Worm (Caenorhabditis elegans) whole organism, L3 larva: ENCODE data around the gene hlh-34.

Experiments
- R02D3.7 ChIP-seq: fragments of 150-350 bp; optimal IDR thresholded peaks from 2 replicates; lab custom pipeline; 2014; ENCODE audit warnings: missing biosample characterization, missing genetic modification characterization
- ama-1 ChIP-seq: fragments of 150-350 bp; optimal IDR thresholded peaks from 2 replicates; lab custom pipeline; 2018
- ceh-16 ChIP-seq: sonication (generic microtip); optimal IDR thresholded peaks from 2 replicates; lab custom pipeline; 2017; ENCODE audit warnings: missing biosample characterization, missing genetic modification characterization
- ceh-82 ChIP-seq: fragments of 150-350 bp; optimal IDR thresholded peaks from 2 replicates; lab custom pipeline; 2014; ENCODE audit warnings: missing biosample characterization, missing genetic modification characterization
- ceh-9 ChIP-seq: sonication (generic microtip); optimal IDR thresholded peaks from 2 replicates; lab custom pipeline; 2018; ENCODE audit warnings: missing biosample characterization, missing genetic modification characterization
- daf-12 ChIP-seq: fragments of 150-350 bp; optimal IDR thresholded peaks from 2 replicates; lab custom pipeline; 2014; ENCODE audit warnings: missing biosample characterization, missing genetic modification reagents, missing genetic modification characterization
- egl-5 ChIP-seq: fragments of 150-350 bp; optimal IDR thresholded peaks from 2 replicates; lab custom pipeline; 2017; ENCODE audit warnings: missing biosample characterization, missing genetic modification reagents, missing genetic modification characterization, inconsistent platforms
- elt-1 ChIP-seq: fragments of 150-350 bp; optimal IDR thresholded peaks from 2 replicates; lab custom pipeline; 2014; ENCODE audit warnings: missing biosample characterization, missing genetic modification characterization
- elt-3 ChIP-seq, 3 experiments: fragments of 150-350 bp in 1 of 3; sonication (generic microtip) in 2 of 3; optimal IDR thresholded peaks; 2 replicates in 2 of 3; 4 replicates in 1 of 3; lab custom pipeline; 2014 to 2017; ENCODE audit warnings: missing biosample characterization in 3 of 3, missing genetic modification characterization in 3 of 3
- eor-1 ChIP-seq, 2 experiments: fragments of 150-350 bp; optimal IDR thresholded peaks; 2 replicates each; lab custom pipeline; 2014 to 2018; ENCODE audit warnings: missing biosample characterization in 2 of 2, missing genetic modification characterization in 2 of 2
- fkh-10 ChIP-seq: sonication (generic microtip); optimal IDR thresholded peaks from 2 replicates; lab custom pipeline; 2017; ENCODE audit warnings: missing biosample characterization, missing genetic modification reagents, missing genetic modification characterization
- fkh-2 ChIP-seq: fragments of 150-350 bp; optimal IDR thresholded peaks from 2 replicates; lab custom pipeline; 2014; ENCODE audit warnings: missing biosample characterization, missing genetic modification reagents, missing genetic modification characterization
- hmg-11 ChIP-seq: sonication (generic microtip); optimal IDR thresholded peaks from 2 replicates; lab custom pipeline; 2016; ENCODE audit warnings: missing genetic modification characterization, missing compliant biosample characterization
- jun-1 ChIP-seq: fragments of 150-350 bp; optimal IDR thresholded peaks from 2 replicates; lab custom pipeline; 2014; ENCODE audit warnings: missing biosample characterization, missing genetic modification reagents, missing genetic modification characterization
- lin-15B ChIP-seq: fragments of 150-350 bp; optimal IDR thresholded peaks from 2 replicates; lab custom pipeline; 2014; ENCODE audit warnings: missing biosample characterization, missing genetic modification characterization
- lin-39 ChIP-seq: fragments of 150-350 bp; optimal IDR thresholded peaks from 2 replicates; lab custom pipeline; 2018; ENCODE audit warnings: missing biosample characterization, missing genetic modification reagents, missing genetic modification characterization
- lsy-12 ChIP-seq: sonication (generic microtip); optimal IDR thresholded peaks from 2 replicates; lab custom pipeline; 2016; ENCODE audit warnings: mild to moderate bottlenecking, missing genetic modification characterization, missing compliant biosample characterization
- mdl-1 ChIP-seq: fragments of 150-350 bp; optimal IDR thresholded peaks from 2 replicates; lab custom pipeline; 2014; ENCODE audit warnings: missing biosample characterization, missing genetic modification characterization
- mml-1 ChIP-seq: fragments of 150-350 bp; sonication (generic microtip); optimal IDR thresholded peaks from 3 replicates; lab custom pipeline; 2014; ENCODE audit warnings: missing biosample characterization, missing genetic modification characterization
- nfya-1 ChIP-seq: sonication (generic microtip); optimal IDR thresholded peaks from 2 replicates; lab custom pipeline; 2017; ENCODE audit warnings: missing genetic modification characterization, mild to moderate bottlenecking, missing compliant biosample characterization, antibody characterized with exemption, moderate library complexity; ENCODE audit not compliant: insufficient read depth
- nhr-11 ChIP-seq: fragments of 150-350 bp; optimal IDR thresholded peaks from 2 replicates; lab custom pipeline; 2014; ENCODE audit warnings: missing biosample characterization, missing genetic modification characterization
- nhr-12 ChIP-seq: fragments of 150-350 bp; optimal IDR thresholded peaks from 2 replicates; lab custom pipeline; 2014; ENCODE audit warnings: missing biosample characterization, missing genetic modification characterization
- nhr-25 ChIP-seq: sonication (generic microtip); optimal IDR thresholded peaks from 2 replicates; lab custom pipeline; 2017; ENCODE audit warnings: missing biosample characterization, missing genetic modification characterization
- nhr-28 ChIP-seq: fragments of 150-350 bp; optimal IDR thresholded peaks from 2 replicates; lab custom pipeline; 2014; ENCODE audit warnings: missing biosample characterization, missing genetic modification characterization
- nhr-43 ChIP-seq: sonication (generic microtip); optimal IDR thresholded peaks from 2 replicates; lab custom pipeline; 2016; ENCODE audit warnings: mild to moderate bottlenecking, missing genetic modification characterization, missing compliant biosample characterization; ENCODE audit not compliant: poor library complexity, severe bottlenecking
- nhr-67 ChIP-seq: fragments of 150-350 bp; optimal IDR thresholded peaks from 2 replicates; lab custom pipeline; 2014; ENCODE audit warnings: missing biosample characterization, missing genetic modification characterization
- nhr-76 ChIP-seq: fragments of 150-350 bp; sonication (generic microtip); optimal IDR thresholded peaks from 5 replicates; lab custom pipeline; 2014; ENCODE audit warnings: missing biosample characterization, missing genetic modification characterization
- nhr-77 ChIP-seq: fragments of 150-350 bp; optimal IDR thresholded peaks from 2 replicates; lab custom pipeline; 2014; ENCODE audit warnings: missing biosample characterization, missing genetic modification characterization
- sea-2 ChIP-seq: fragments of 150-350 bp; sonication (generic microtip); optimal IDR thresholded peaks from 4 replicates; lab custom pipeline; 2014; ENCODE audit warnings: missing biosample characterization, missing genetic modification reagents, missing genetic modification characterization
- zag-1 ChIP-seq: fragments of 150-350 bp; optimal IDR thresholded peaks from 2 replicates; lab custom pipeline; 2014; ENCODE audit warnings: missing biosample characterization, missing genetic modification characterization
- ztf-11 ChIP-seq: fragments of 150-350 bp; optimal IDR thresholded peaks from 2 replicates; lab custom pipeline; 2014; ENCODE audit warnings: missing biosample characterization, missing genetic modification characterization
- ztf-4 ChIP-seq: fragments of 150-350 bp; optimal IDR thresholded peaks from 2 replicates; lab custom pipeline; 2014; ENCODE audit warnings: missing biosample characterization, missing genetic modification characterization

Gene hlh-34

DNA sequence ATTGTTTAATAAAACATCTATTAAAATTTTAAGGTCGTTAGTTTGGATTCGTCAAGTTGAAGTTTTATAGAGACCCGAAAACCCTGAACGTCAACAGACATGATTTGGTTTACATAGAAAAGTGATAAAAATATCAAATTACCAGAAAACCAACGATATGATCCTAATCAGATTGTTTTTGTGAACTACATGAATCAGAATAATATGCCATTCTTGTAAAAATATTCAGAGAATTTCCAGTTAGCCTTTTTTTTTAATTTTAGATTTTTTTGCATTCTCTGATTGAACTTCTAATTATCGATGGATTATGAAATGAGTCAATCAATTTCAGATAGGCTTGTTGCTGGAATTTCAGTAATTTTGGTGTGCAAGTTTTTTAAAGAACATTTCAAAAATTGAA lies 3.9 kb upstream of the hlh-34 start, which contains the start of gene srx-96:
TSS of gene srx-96 (plus strand) at position 301 of the 400 bp plus-strand sequence.
- TF ChIP-seq mdl-1 (tag; lab: Kevin White, UChicago), result no peak
- no peak for TF ChIP-seq nhr-12
- no peak for TF ChIP-seq ceh-9 (tag; lab: Kevin White, UChicago)
- TF ChIP-seq nhr-67 (tag; lab: Kevin White, UChicago), result no peak
- TF ChIP-seq nhr-77 (tag; lab: Kevin White, UChicago), result no peak
- TF ChIP-seq R02D3.7, result no peak
- no peak for TF ChIP-seq ztf-4 (tag; lab: Kevin White, UChicago)
- no peak for TF ChIP-seq nhr-28 (tag; lab: Kevin White, UChicago)
- no peak for TF ChIP-seq ceh-16 (tag; lab: Kevin White, UChicago)

DNA sequence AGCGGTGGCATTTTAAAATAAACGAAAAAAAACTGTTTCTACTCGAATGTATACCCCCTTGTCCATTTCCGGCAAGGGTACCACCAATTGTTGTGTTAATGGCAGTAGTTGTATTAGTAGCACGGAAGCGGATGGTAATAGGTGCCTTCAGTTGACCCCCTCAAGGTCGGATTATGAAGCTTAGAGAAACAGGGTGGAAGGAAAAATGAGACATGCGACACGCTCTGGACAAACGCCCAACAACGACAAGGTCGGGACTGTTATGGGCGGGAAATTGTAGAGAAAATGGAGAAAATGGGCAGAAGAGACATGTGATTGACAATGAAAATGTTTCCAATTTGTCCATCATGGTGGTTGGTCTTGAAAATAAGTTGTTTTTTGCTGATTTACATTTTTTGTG lies 3.2 kb downstream of the hlh-34 start, which contains the start of gene T01D3.3:
TSS of gene T01D3.3 (plus strand) at position 312 of the 400 bp plus-strand sequence.
- no peak for TF ChIP-seq mml-1 (tag; lab: Kevin White, UChicago)
- TF ChIP-seq egl-5 (tag; lab: Kevin White, UChicago), result peak; percentile 78
- TF ChIP-seq nhr-11 (tag; lab: Kevin White, UChicago), result no peak
- peak; percentile 83 for TF ChIP-seq nhr-25 (tag; lab: Kevin White, UChicago)
- no peak for TF ChIP-seq nhr-12
- no peak for TF ChIP-seq elt-3 (tag; optimal IDR thresholded peaks at IDR 0.05; lab: Kevin White, UChicago)
- TF ChIP-seq, all 47 proteins: peak for 2

DNA sequence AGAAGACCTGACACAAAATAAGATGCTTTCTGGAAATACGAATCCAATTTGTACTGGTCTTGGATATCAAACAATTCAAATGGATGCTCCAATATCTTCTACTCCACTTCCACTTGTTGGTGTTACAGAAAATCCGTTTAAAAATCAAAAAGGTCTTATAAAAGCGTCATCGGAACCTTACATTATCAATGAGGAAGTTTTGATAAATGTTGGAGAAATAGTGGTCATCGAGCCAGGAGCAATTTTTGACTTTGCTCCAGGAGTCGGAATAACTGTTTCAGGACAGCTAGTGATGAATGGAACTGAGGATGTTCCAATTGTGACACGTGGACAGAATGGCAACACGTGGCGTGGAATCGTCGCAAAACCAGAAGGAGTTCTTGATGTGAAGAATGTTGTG lies 13.1 kb downstream of the hlh-34 start:
- TF ChIP-seq sea-2 (GFP tag; lab: Kevin White, UChicago), result no peak
- TF ChIP-seq nhr-67 (tag; lab: Kevin White, UChicago), result no peak
- TF ChIP-seq ceh-82 (tag; lab: Kevin White, UChicago), result no peak
- no peak for TF ChIP-seq hmg-11
- no peak for TF ChIP-seq lsy-12 (tag; lab: Kevin White, UChicago)
- TF ChIP-seq nhr-76 (tag; lab: Kevin White, UChicago), result no peak
- TF ChIP-seq mdl-1 (tag; lab: Kevin White, UChicago), result no peak
- no peak for TF ChIP-seq lin-15B (tag; lab: Kevin White, UChicago)
- TF ChIP-seq fkh-2 (tag; lab: Kevin White, UChicago), result no peak
- TF ChIP-seq nhr-11 (tag; lab: Kevin White, UChicago), result no peak
- TF ChIP-seq nfya-1 (tag; lab: Kevin White, UChicago), result no peak
- TF ChIP-seq zag-1 (tag; lab: Kevin White, UChicago), result no peak
- no peak for TF ChIP-seq nhr-43 (tag; lab: Kevin White, UChicago)
- TF ChIP-seq daf-12, result no peak
- TF ChIP-seq, all 47 proteins: peak for 0

DNA sequence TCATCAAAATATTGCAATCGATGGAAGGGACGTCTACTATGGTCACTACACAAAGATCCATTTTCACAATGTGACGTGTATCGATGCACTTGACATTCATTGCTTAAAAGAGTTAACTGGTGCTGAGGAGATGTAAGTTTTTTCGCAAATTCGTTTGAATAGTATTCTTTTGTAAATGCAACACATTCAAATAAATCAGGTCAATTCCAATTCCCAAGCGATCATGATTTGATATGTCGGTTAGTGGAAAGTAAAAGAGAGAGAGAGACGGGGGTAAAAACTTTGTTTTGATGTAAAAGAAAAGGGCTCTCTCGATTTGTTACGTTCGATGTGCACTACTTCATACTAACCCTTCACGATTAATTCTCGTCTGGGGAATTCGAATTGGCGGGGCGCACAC lies 16.9 kb downstream of the hlh-34 start:
- no peak for TF ChIP-seq R02D3.7
- no peak for TF ChIP-seq ama-1 (lab: Kevin White, UChicago)
- peak; percentile 25 for TF ChIP-seq lin-39 (tag; lab: Kevin White, UChicago)
- TF ChIP-seq mml-1 (tag; lab: Kevin White, UChicago), result no peak
- TF ChIP-seq daf-12, result no peak
- TF ChIP-seq ceh-82 (tag; lab: Kevin White, UChicago), result no peak
- no peak for TF ChIP-seq fkh-10

DNA sequence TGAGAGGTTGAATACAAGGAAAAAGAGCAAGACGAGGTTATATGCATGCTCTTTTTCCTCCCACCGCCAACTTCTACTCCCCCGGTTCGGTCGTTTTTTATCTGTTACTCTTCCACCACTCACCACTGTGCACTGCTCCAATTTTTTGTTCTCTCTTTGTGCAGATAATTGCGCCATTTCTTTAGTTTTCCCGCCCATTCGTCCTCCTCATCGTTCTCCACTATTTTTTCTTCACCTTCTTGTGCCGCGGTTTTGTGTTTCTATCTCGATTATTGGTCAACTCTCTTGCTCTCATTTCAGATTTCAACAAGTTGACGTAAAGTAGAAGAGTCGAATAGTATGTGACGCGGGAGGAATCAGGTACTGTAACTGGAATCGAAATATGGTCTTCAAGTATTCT lies 17.6 kb downstream of the hlh-34 start, which contains the start of gene T01D3.1:
TSS of gene T01D3.1 (plus strand) at position 301 of the 400 bp plus-strand sequence.
- TF ChIP-seq jun-1 (tag; lab: Kevin White, UChicago) (no peak), lin-15B (tag; lab: Kevin White, UChicago) (no peak), nhr-25 (tag; lab: Kevin White, UChicago) (no peak), nhr-28 (tag; lab: Kevin White, UChicago) (no peak), nhr-12 (no peak), ztf-11 (tag; lab: Kevin White, UChicago) (no peak), fkh-2 (tag; lab: Kevin White, UChicago) (no peak), eor-1 (tag; optimal IDR thresholded peaks at IDR 0.05; lab: Kevin White, UChicago) (no peak), nhr-77 (tag; lab: Kevin White, UChicago) (no peak), elt-1 (tag; lab: Kevin White, UChicago) (no peak), nhr-43 (tag; lab: Kevin White, UChicago) (no peak), zag-1 (tag; lab: Kevin White, UChicago) (no peak), hmg-11 (no peak), nhr-76 (tag; lab: Kevin White, UChicago) (no peak)
- TF ChIP-seq, all 47 proteins: peak for 0
